Fruit fly (Drosophila melanogaster) whole organism, embryonic: Measurements from ENCODE around the gene CG9029.

Source experiments
- CG10959 ChIP-seq: fragments of 200-800 bp; sonication (Bioruptor generic); IDR thresholded peaks from 2 replicates; pipeline ENCODE4 v1.3.6; 2022; ENCODE audit warnings: missing biosample characterization, missing genetic modification characterization
- CG11247 ChIP-seq: fragments of 200-800 bp; sonication (Bioruptor generic); IDR thresholded peaks from 2 replicates; pipeline ENCODE4 v1.3.6; 2022; ENCODE audit warnings: missing biosample characterization, missing genetic modification characterization
- CG12155 ChIP-seq: fragments of 200-800 bp; sonication (Bioruptor generic); optimal IDR thresholded peaks from 3 replicates; lab custom pipeline; 2016; ENCODE audit warnings: missing biosample characterization, missing genetic modification characterization
- CG12236 ChIP-seq: fragments of 200-800 bp; sonication (Bioruptor generic); optimal IDR thresholded peaks from 2 replicates; lab custom pipeline; 2016; ENCODE audit warnings: missing biosample characterization, missing genetic modification characterization
- CG13287 ChIP-seq: fragments of 200-800 bp; sonication (Bioruptor generic); IDR thresholded peaks from 2 replicates; pipeline ENCODE4 v1.3.6; 2022; ENCODE audit warnings: missing biosample characterization, missing genetic modification characterization; ENCODE audit not compliant: partially characterized antibody
- CG13894 ChIP-seq: fragments of 200-800 bp; sonication (Bioruptor generic); optimal IDR thresholded peaks from 3 replicates; lab custom pipeline; 2018; ENCODE audit warnings: missing biosample characterization, mild to moderate bottlenecking, missing genetic modification characterization, moderate library complexity
- CG31224 ChIP-seq: fragments of 200-800 bp; sonication (Bioruptor generic); IDR thresholded peaks from 2 replicates; pipeline ENCODE4 v1.3.6; 2022; ENCODE audit warnings: missing biosample characterization, missing genetic modification characterization
- CG31441 ChIP-seq: fragments of 200-800 bp; sonication (Bioruptor generic); IDR thresholded peaks from 2 replicates; pipeline ENCODE4 v1.3.6; 2022; ENCODE audit warnings: missing biosample characterization, missing genetic modification characterization
- CG3163 ChIP-seq: fragments of 200-800 bp; sonication (Bioruptor generic); optimal IDR thresholded peaks from 3 replicates; lab custom pipeline; 2016; ENCODE audit warnings: missing biosample characterization, missing genetic modification characterization
- CG3726 ChIP-seq: fragments of 200-800 bp; sonication (Bioruptor generic); IDR thresholded peaks from 3 replicates; pipeline ENCODE4, ENCODE4 v1.3.6; 2022; ENCODE audit warnings: missing biosample characterization, missing genetic modification characterization
- CG4404 ChIP-seq: fragments of 200-800 bp; sonication (Bioruptor generic); IDR thresholded peaks from 2 replicates; pipeline ENCODE4 v1.3.6; 2022; ENCODE audit warnings: missing biosample characterization, missing genetic modification characterization
- CG4730 ChIP-seq: fragments of 200-800 bp; sonication (Bioruptor generic); IDR thresholded peaks from 2 replicates; pipeline ENCODE4 v1.3.6; 2022; ENCODE audit warnings: missing biosample characterization, missing genetic modification characterization
- CG6854 ChIP-seq: fragments of 200-800 bp; sonication (Bioruptor generic); optimal IDR thresholded peaks from 3 replicates; lab custom pipeline; 2017; ENCODE audit warnings: missing biosample characterization, mild to moderate bottlenecking, missing genetic modification characterization
- CG7357 ChIP-seq: fragments of 200-800 bp; sonication (Bioruptor generic); IDR thresholded peaks from 3 replicates; pipeline ENCODE4 v1.3.6; 2022; ENCODE audit warnings: missing biosample characterization, missing genetic modification characterization
- CG8388 ChIP-seq: fragments of 200-800 bp; sonication (Bioruptor generic); optimal IDR thresholded peaks from 2 replicates; lab custom pipeline; 2019; ENCODE audit warnings: missing biosample characterization, mild to moderate bottlenecking, missing genetic modification characterization, moderate library complexity
- CG9876 ChIP-seq: fragments of 200-800 bp; sonication (Bioruptor generic); optimal IDR thresholded peaks from 2 replicates; lab custom pipeline; 2016; ENCODE audit warnings: missing biosample characterization, missing genetic modification characterization
- CkIIα-i1 ChIP-seq: fragments of 200-800 bp; sonication (Bioruptor generic); IDR thresholded peaks from 2 replicates; pipeline ENCODE4 v1.3.6; 2022; ENCODE audit warnings: missing biosample characterization, missing genetic modification characterization
- Dad ChIP-seq: fragments of 200-800 bp; sonication (Bioruptor generic); optimal IDR thresholded peaks from 3 replicates; lab custom pipeline; 2016; ENCODE audit warnings: missing biosample characterization, missing genetic modification characterization
- Dref ChIP-seq: fragments of 200-800 bp; sonication (Bioruptor generic); IDR thresholded peaks from 2 replicates; pipeline ENCODE4 v1.3.6; 2022; ENCODE audit warnings: missing biosample characterization, missing genetic modification characterization
- Gug ChIP-seq: fragments of 200-800 bp; sonication (Bioruptor generic); IDR thresholded peaks from 4 replicates; pipeline ENCODE4 v1.3.6; 2022; ENCODE audit warnings: missing biosample characterization, missing genetic modification characterization
- HLH3B ChIP-seq: fragments of 200-800 bp; sonication (Bioruptor generic); IDR thresholded peaks from 2 replicates; pipeline ENCODE4 v1.3.6; 2022; ENCODE audit warnings: missing biosample characterization, missing genetic modification characterization
- Lpt ChIP-seq: fragments of >200 bp; optimal IDR thresholded peaks from 2 replicates; lab custom pipeline; 2018; ENCODE audit warnings: missing biosample characterization, missing genetic modification characterization
- Oaz ChIP-seq: fragments of 200-800 bp; sonication (Bioruptor generic); IDR thresholded peaks from 2 replicates; pipeline ENCODE4 v1.3.6; 2022; ENCODE audit warnings: missing biosample characterization, missing genetic modification characterization
- Optix ChIP-seq: fragments of 200-800 bp; sonication (Bioruptor generic); IDR thresholded peaks from 3 replicates; pipeline ENCODE4 v1.3.6; 2022; ENCODE audit warnings: missing biosample characterization, missing genetic modification characterization
- ac ChIP-seq: fragments of 200-800 bp; sonication (Bioruptor generic); optimal IDR thresholded peaks from 3 replicates; lab custom pipeline; 2017; ENCODE audit warnings: missing biosample characterization, mild to moderate bottlenecking, missing genetic modification characterization
- az2 ChIP-seq: fragments of 200-800 bp; sonication (Bioruptor generic); optimal IDR thresholded peaks from 3 replicates; lab custom pipeline; 2016; ENCODE audit warnings: missing biosample characterization, missing genetic modification characterization
- bcd ChIP-seq: fragments of 200-800 bp; sonication (Bioruptor generic); optimal IDR thresholded peaks from 2 replicates; lab custom pipeline; 2017; ENCODE audit warnings: missing biosample characterization, mild to moderate bottlenecking, missing genetic modification characterization
- bigmax ChIP-seq: fragments of 200-800 bp; sonication (Bioruptor generic); optimal IDR thresholded peaks from 2 replicates; lab custom pipeline; 2018; ENCODE audit warnings: missing biosample characterization, mild to moderate bottlenecking, missing genetic modification characterization
- bsh ChIP-seq, 2 experiments: fragments of 200-800 bp; sonication (Bioruptor generic); optimal IDR thresholded peaks; 2 replicates each; lab custom pipeline; 2017 to 2018; ENCODE audit warnings: mild to moderate bottlenecking in 2 of 2, missing biosample characterization in 2 of 2, missing genetic modification characterization in 2 of 2, moderate library complexity in 1 of 2
- crc ChIP-seq: fragments of 200-800 bp; sonication (Bioruptor generic); optimal IDR thresholded peaks from 2 replicates; lab custom pipeline; 2016; ENCODE audit warnings: missing biosample characterization, missing genetic modification characterization
- crol ChIP-seq: fragments of 200-800 bp; sonication (Bioruptor generic); IDR thresholded peaks from 2 replicates; pipeline ENCODE4 v1.3.6; 2022; ENCODE audit warnings: missing biosample characterization, missing genetic modification characterization
- dati ChIP-seq: fragments of 200-800 bp; sonication (Bioruptor generic); IDR thresholded peaks from 2 replicates; pipeline ENCODE4 v1.3.6; 2022; ENCODE audit warnings: missing biosample characterization, missing genetic modification characterization
- dimm ChIP-seq: fragments of 200-800 bp; sonication (Bioruptor generic); IDR thresholded peaks from 2 replicates; pipeline ENCODE4 v1.3.6; 2022; ENCODE audit warnings: missing biosample characterization, missing genetic modification characterization
- en ChIP-seq: fragments of 200-800 bp; sonication (Bioruptor generic); optimal IDR thresholded peaks from 2 replicates; lab custom pipeline; 2016; ENCODE audit warnings: missing biosample characterization, missing genetic modification characterization
- ewg ChIP-seq: fragments of 200-800 bp; sonication (Bioruptor generic); optimal IDR thresholded peaks from 3 replicates; lab custom pipeline; 2017; ENCODE audit warnings: mild to moderate bottlenecking, missing biosample characterization, missing genetic modification reagents, missing genetic modification characterization
- fd96Cb ChIP-seq: fragments of 200-800 bp; sonication (Bioruptor generic); optimal IDR thresholded peaks from 2 replicates; lab custom pipeline; 2018; ENCODE audit warnings: missing biosample characterization, mild to moderate bottlenecking, missing genetic modification characterization, moderate library complexity
- hkb ChIP-seq, 2 experiments: fragments of 200-800 bp in 1 of 2; fragments of >200 bp in 1 of 2; sonication (Bioruptor generic) in 1 of 2; IDR thresholded peaks in 1 of 2; optimal IDR thresholded peaks in 1 of 2; 2 replicates each; pipeline versions ENCODE4 v1.3.6 to Lab custom; 2017 to 2022; ENCODE audit warnings: missing biosample characterization in 1 of 2, missing genetic modification characterization in 1 of 2
- kah ChIP-seq: fragments of 200-800 bp; sonication (Bioruptor generic); optimal IDR thresholded peaks from 2 replicates; lab custom pipeline; 2018; ENCODE audit warnings: missing biosample characterization, mild to moderate bottlenecking, missing genetic modification characterization
- lab ChIP-seq: fragments of 200-800 bp; sonication (Bioruptor generic); optimal IDR thresholded peaks from 3 replicates; lab custom pipeline; 2017; ENCODE audit warnings: missing biosample characterization, missing genetic modification characterization, mild to moderate bottlenecking, moderate library complexity, missing genetic modification reagents
- lmd ChIP-seq: fragments of 200-800 bp; sonication (Bioruptor generic); IDR thresholded peaks from 2 replicates; pipeline ENCODE4 v1.3.6; 2022; ENCODE audit warnings: missing biosample characterization, missing genetic modification characterization
- oc ChIP-seq: fragments of 200-800 bp; sonication (Bioruptor generic); optimal IDR thresholded peaks from 2 replicates; lab custom pipeline; 2018; ENCODE audit warnings: missing biosample characterization, mild to moderate bottlenecking, missing genetic modification characterization, moderate library complexity
- schlank ChIP-seq: fragments of 200-800 bp; sonication (Bioruptor generic); optimal IDR thresholded peaks from 2 replicates; lab custom pipeline; 2018; ENCODE audit warnings: missing biosample characterization, mild to moderate bottlenecking, missing genetic modification characterization
- trh ChIP-seq: fragments of 200-800 bp; sonication (Bioruptor generic); optimal IDR thresholded peaks from 2 replicates; lab custom pipeline; 2016; ENCODE audit warnings: missing biosample characterization, missing genetic modification characterization
- tx ChIP-seq: fragments of 200-800 bp; sonication (Bioruptor generic); optimal IDR thresholded peaks from 2 replicates; lab custom pipeline; 2016; ENCODE audit warnings: missing biosample characterization, missing genetic modification characterization
- unpg ChIP-seq: fragments of 200-800 bp; sonication (Bioruptor generic); optimal IDR thresholded peaks from 3 replicates; lab custom pipeline; 2018; ENCODE audit warnings: missing biosample characterization, mild to moderate bottlenecking, missing genetic modification characterization, moderate library complexity
- vfl ChIP-seq: fragments of 200-800 bp; sonication (Bioruptor generic); optimal IDR thresholded peaks from 2 replicates; lab custom pipeline; 2016; ENCODE audit warnings: missing biosample characterization, missing genetic modification characterization
- wdn ChIP-seq: fragments of 200-800 bp; sonication (Bioruptor generic); IDR thresholded peaks from 2 replicates; pipeline ENCODE4 v1.3.6; 2022; ENCODE audit warnings: missing biosample characterization, missing genetic modification characterization
- zen2 ChIP-seq: fragments of 200-800 bp; sonication (Bioruptor generic); IDR thresholded peaks from 3 replicates; pipeline ENCODE4 v1.3.6; 2022; ENCODE audit warnings: missing biosample characterization, missing genetic modification characterization; ENCODE audit not compliant: partially characterized antibody

The CG9029 gene

DNA sequence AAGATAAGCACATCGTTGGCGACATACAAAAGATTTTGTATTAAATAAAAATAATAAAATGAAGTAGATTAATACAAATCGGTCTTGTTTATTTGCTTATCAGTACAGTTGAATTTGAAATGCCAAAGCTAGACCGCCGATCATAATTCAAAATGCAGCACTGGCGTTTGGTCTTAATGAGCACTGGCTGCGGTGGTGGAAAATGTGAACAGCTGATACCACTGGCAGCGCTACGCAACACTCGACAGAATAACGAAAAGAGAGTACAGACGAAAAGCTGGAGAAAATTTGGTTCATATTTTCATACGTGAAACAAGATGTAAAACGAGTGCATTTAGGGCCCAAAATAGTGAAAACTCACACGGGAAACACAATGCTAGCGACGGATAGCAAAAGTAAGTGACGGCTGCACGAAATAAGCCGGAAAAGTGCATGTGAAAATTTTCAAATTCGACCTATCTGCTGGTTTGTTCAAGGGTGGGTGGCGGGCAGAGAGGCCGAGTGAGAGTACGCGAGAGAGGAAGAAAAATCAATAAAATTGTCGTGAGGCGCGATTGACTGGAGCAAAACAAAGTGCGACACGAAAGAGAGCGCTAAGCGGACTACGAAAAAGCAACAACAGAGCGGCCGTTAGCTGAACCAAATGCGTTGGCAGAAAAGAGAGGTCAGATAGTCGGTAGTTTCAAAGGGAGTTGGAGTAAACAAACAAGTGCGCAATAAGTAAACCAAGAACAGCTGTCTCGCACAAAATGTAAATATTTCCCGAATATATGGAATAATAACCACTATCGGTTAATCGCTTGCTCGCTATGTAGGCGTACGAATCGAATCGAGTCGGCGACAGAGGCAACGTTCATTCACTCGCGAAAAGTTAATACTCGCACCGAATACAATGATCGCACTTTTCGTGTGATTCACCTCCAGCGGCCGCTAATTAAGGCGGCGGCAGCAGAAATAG lies 21.4 kb downstream of the CG9029 start, which contains the start of gene bchs (continued):
- TF ChIP-seq tx (peak; percentile 46), CG6854 (peak; percentile 93), bcd (GFP tag; lab: Kevin White, UChicago) (peak; percentile 83), zen2 (GFP tag; lab: Robert Waterston, UW) (no peak; the same call in 2 of the 3 replicates), CG31441 (GFP tag; lab: Robert Waterston, UW) (no peak), lmd (GFP tag; lab: Robert Waterston, UW) (peak; percentile 34; the same call in 1 of the 2 replicates), kah (GFP tag; lab: Kevin White, UChicago) (peak; percentile 95), Lpt (GFP tag; lab: Kevin White, UChicago) (no peak), CG12155 (GFP tag; lab: Kevin White, UChicago) (peak; percentile 45), dati (no peak), CG4404 (GFP tag; lab: Robert Waterston, UW) (no peak), Oaz (GFP tag; lab: Robert Waterston, UW) (no peak), CG31224 (GFP tag; lab: Robert Waterston, UW) (peak; percentile 54), CG3163 (GFP tag; lab: Kevin White, UChicago) (peak; percentile 70), CG10959 (peak; percentile 44), CG11247 (GFP tag; lab: Robert Waterston, UW) (peak; percentile 78), fd96Cb (peak; percentile 44), Dad (GFP tag; lab: Kevin White, UChicago) (peak; percentile 73), CkIIα-i1 (GFP tag; lab: Robert Waterston, UW) (peak; percentile 16; the same call in 1 of the 2 replicates), CG9876 (GFP tag; lab: Kevin White, UChicago) (peak; percentile 65), trh (peak; percentile 83), CG7357 (GFP tag; lab: Robert Waterston, UW) (0 out of 3 replicates have a peak, but pooled peaks have one; percentile 44), HLH3B (GFP tag; lab: Robert Waterston, UW) (peak; percentile 88; the same call in 1 of the 2 replicates), oc (peak; percentile 90), CG4730 (GFP tag; lab: Robert Waterston, UW) (peak; percentile 66), hkb (optimal IDR thresholded peaks at IDR 0.05; lab: Kevin White, UChicago) (no peak), hkb (GFP tag; IDR thresholded peaks at IDR 0.05; lab: Robert Waterston, UW) (peak; percentile 96), dimm (GFP tag; lab: Robert Waterston, UW) (peak; percentile 33; the same call in 1 of the 2 replicates), CG8388 (GFP tag; lab: Kevin White, UChicago) (peak; percentile 65), en (peak; percentile 87), bigmax (peak; percentile 77), CG13287 (GFP tag; lab: Robert Waterston, UW) (peak; percentile 39), Dref (GFP tag; lab: Robert Waterston, UW) (peak; percentile 83), bsh (GFP tag; optimal IDR thresholded peaks at IDR 0.05; lab: Kevin White, UChicago) (peak in 1 of 2 experiments; percentile 91), ewg (peak; percentile 85), vfl (GFP tag; lab: Kevin White, UChicago) (no peak), ac (peak; percentile 96), lab (GFP tag; lab: Kevin White, UChicago) (peak; percentile 98), unpg (GFP tag; lab: Kevin White, UChicago) (no peak), Optix (GFP tag; lab: Robert Waterston, UW) (no peak; the same call in 2 of the 3 replicates), CG12236 (GFP tag; lab: Kevin White, UChicago) (peak; percentile 93), crol (GFP tag; lab: Robert Waterston, UW) (peak; percentile 87), wdn (GFP tag; lab: Robert Waterston, UW) (peak; percentile 61; the same call in 1 of the 2 replicates), crc (GFP tag; lab: Kevin White, UChicago) (peak; percentile 67), az2 (GFP tag; lab: Kevin White, UChicago) (peak; percentile 42), CG13894 (tag; lab: Kevin White, UChicago) (no peak), CG3726 (GFP tag; lab: Robert Waterston, UW) (peak; percentile 36; the same call in 1 of the 3 replicates), Gug (GFP tag; lab: Robert Waterston, UW) (no peak; the same call in 3 of the 4 replicates), schlank (peak; percentile 95)
